Worm (Caenorhabditis elegans) whole organism, L4 larva: Measurements from ENCODE around the gene Y55B1BL.1.
A peak's percentile ranks its signal among the peaks of the same experiment; 100 is the strongest.

Experiments
- D1046.2 ChIP-seq: fragments of 200-800 bp; sonication (Bioruptor generic); IDR thresholded peaks from 2 replicates; pipeline ENCODE4 v1.3.6; 2022; ENCODE audit warnings: missing genetic modification characterization, missing compliant biosample characterization
- F37D6.2 ChIP-seq: sonication (generic microtip); optimal IDR thresholded peaks from 2 replicates; lab custom pipeline; 2016; ENCODE audit warnings: mild to moderate bottlenecking, missing genetic modification characterization, missing compliant biosample characterization
- F49E8.2 ChIP-seq: sonication (generic microtip); optimal IDR thresholded peaks from 2 replicates; lab custom pipeline; 2016; ENCODE audit warnings: missing compliant biosample characterization, mild to moderate bottlenecking, missing genetic modification characterization, borderline replicate concordance
- T26A8.4 ChIP-seq: fragments of 200-800 bp; sonication (Bioruptor generic); IDR thresholded peaks from 2 replicates; pipeline ENCODE4 v1.3.6; 2022; ENCODE audit warnings: missing genetic modification characterization, missing compliant biosample characterization
- ZK337.2 ChIP-seq: fragments of 200-800 bp; sonication (Bioruptor generic); IDR thresholded peaks from 2 replicates; pipeline ENCODE4 v1.3.6; 2022; ENCODE audit warnings: missing genetic modification reagents, missing genetic modification characterization, missing compliant biosample characterization
- ZK546.5 ChIP-seq, 2 experiments: sonication (generic microtip); optimal IDR thresholded peaks; 2 replicates each; lab custom pipeline; 2017; ENCODE audit warnings: missing biosample characterization in 2 of 2, missing genetic modification characterization in 2 of 2
- aha-1 ChIP-seq: fragments of 150-350 bp; peaks from one replicate; lab custom pipeline; 2014; ENCODE audit warnings: missing biosample characterization, missing genetic modification characterization
- aly-2 ChIP-seq: sonication (generic microtip); optimal IDR thresholded peaks from 2 replicates; lab custom pipeline; 2018; ENCODE audit warnings: missing biosample characterization, missing genetic modification characterization
- attf-4 ChIP-seq: sonication (generic microtip); optimal IDR thresholded peaks from 3 replicates; lab custom pipeline; 2017; ENCODE audit warnings: missing biosample characterization, missing genetic modification characterization
- ceh-28 ChIP-seq: fragments of 150-350 bp; optimal IDR thresholded peaks from 2 replicates; lab custom pipeline; 2014; ENCODE audit warnings: missing biosample characterization, missing genetic modification reagents, missing genetic modification characterization
- ceh-32 ChIP-seq: sonication (generic microtip); optimal IDR thresholded peaks from 2 replicates; lab custom pipeline; 2016; ENCODE audit warnings: mild to moderate bottlenecking, missing genetic modification characterization, missing compliant biosample characterization; ENCODE audit not compliant: poor library complexity
- ceh-82 ChIP-seq: sonication (generic microtip); optimal IDR thresholded peaks from 2 replicates; lab custom pipeline; 2017; ENCODE audit warnings: missing biosample characterization, missing genetic modification characterization
- ces-1 ChIP-seq: fragments of 150-350 bp; sonication (generic microtip); optimal IDR thresholded peaks from 4 replicates; lab custom pipeline; 2014; ENCODE audit warnings: missing biosample characterization, missing genetic modification reagents, missing genetic modification characterization
- daf-16 ChIP-seq, 3 experiments: sonication (generic microtip); optimal IDR thresholded peaks; 2 replicates each; lab custom pipeline; 2016 to 2017; ENCODE audit warnings: missing genetic modification characterization in 3 of 3, missing genetic modification reagents in 3 of 3, mild to moderate bottlenecking in 2 of 3, missing compliant biosample characterization in 2 of 3, missing biosample characterization in 1 of 3, moderate library complexity in 1 of 3
- daf-19 ChIP-seq: fragments of 200-800 bp; sonication (Bioruptor generic); conservative IDR thresholded peaks from 2 replicates; pipeline ENCODE4 v1.3.6; 2022; ENCODE audit warnings: missing genetic modification characterization, missing compliant biosample characterization
- dmd-8 ChIP-seq: fragments of 200-800 bp; sonication (Bioruptor generic); IDR thresholded peaks from 2 replicates; pipeline ENCODE4 v1.3.6; 2022; ENCODE audit warnings: missing genetic modification characterization, missing compliant biosample characterization
- dmd-9 ChIP-seq: fragments of 200-800 bp; sonication (Bioruptor generic); IDR thresholded peaks from 2 replicates; pipeline ENCODE4 v1.3.6; 2022; ENCODE audit warnings: missing genetic modification reagents, missing genetic modification characterization, missing compliant biosample characterization
- dpl-1 ChIP-seq: fragments of 150-350 bp; optimal IDR thresholded peaks from 2 replicates; lab custom pipeline; 2014; ENCODE audit warnings: missing biosample characterization, missing genetic modification reagents, missing genetic modification characterization
- duxl-1 ChIP-seq: sonication (generic microtip); optimal IDR thresholded peaks from 2 replicates; lab custom pipeline; 2016; ENCODE audit warnings: mild to moderate bottlenecking, missing genetic modification characterization, moderate library complexity, missing compliant biosample characterization; ENCODE audit not compliant: poor library complexity
- fkh-10 ChIP-seq: fragments of 150-350 bp; optimal IDR thresholded peaks from 2 replicates; lab custom pipeline; 2014; ENCODE audit warnings: missing biosample characterization, missing genetic modification reagents, missing genetic modification characterization
- fos-1 ChIP-seq: fragments of 150-350 bp; optimal IDR thresholded peaks from 2 replicates; lab custom pipeline; 2014; ENCODE audit warnings: missing biosample characterization, missing genetic modification characterization
- hif-1 ChIP-seq, 2 experiments: sonication (generic microtip); optimal IDR thresholded peaks; 2 replicates each; lab custom pipeline; 2016 to 2017; ENCODE audit warnings: missing compliant biosample characterization in 2 of 2, missing genetic modification characterization in 2 of 2, missing genetic modification reagents in 2 of 2, missing genotype in 2 of 2, mild to moderate bottlenecking in 1 of 2
- hlh-11 ChIP-seq: fragments of 200-800 bp; sonication (Bioruptor generic); optimal IDR thresholded peaks from 2 replicates; lab custom pipeline; 2018; ENCODE audit warnings: mild to moderate bottlenecking, missing genetic modification characterization, missing compliant biosample characterization
- jun-1 ChIP-seq: fragments of 150-350 bp; optimal IDR thresholded peaks from 2 replicates; lab custom pipeline; 2014; ENCODE audit warnings: missing biosample characterization, missing genetic modification reagents, missing genetic modification characterization
- lin-13 ChIP-seq: fragments of 150-350 bp; optimal IDR thresholded peaks from 2 replicates; lab custom pipeline; 2014; ENCODE audit warnings: missing biosample characterization, missing genetic modification reagents, missing genetic modification characterization
- lin-15B ChIP-seq: fragments of 150-350 bp; sonication (generic microtip); optimal IDR thresholded peaks from 3 replicates; lab custom pipeline; 2014; ENCODE audit warnings: missing biosample characterization, missing genetic modification characterization
- lin-38 ChIP-seq: fragments of 200-800 bp; sonication (Bioruptor generic); IDR thresholded peaks from 2 replicates; pipeline ENCODE4 v1.3.6; 2022; ENCODE audit warnings: missing genetic modification reagents, missing genetic modification characterization, missing compliant biosample characterization
- madf-9 ChIP-seq: fragments of 200-800 bp; sonication (Bioruptor generic); conservative IDR thresholded peaks from 2 replicates; pipeline ENCODE4 v1.3.6; 2022; ENCODE audit warnings: missing genetic modification reagents, missing genetic modification characterization, missing compliant biosample characterization
- mdl-1 ChIP-seq, 2 experiments: fragments of 150-350 bp in 1 of 2; sonication (generic microtip) in 1 of 2; optimal IDR thresholded peaks; 2 replicates each; lab custom pipeline; 2014 to 2017; ENCODE audit warnings: missing biosample characterization in 2 of 2, missing genetic modification characterization in 2 of 2
- mdt-29 ChIP-seq: fragments of 200-800 bp; sonication (Bioruptor generic); IDR thresholded peaks from 2 replicates; pipeline ENCODE4 v1.3.6; 2022; ENCODE audit warnings: missing genetic modification reagents, missing genetic modification characterization, missing compliant biosample characterization
- mep-1 ChIP-seq: fragments of 150-350 bp; sonication (generic microtip); optimal IDR thresholded peaks from 3 replicates; lab custom pipeline; 2014; ENCODE audit warnings: missing biosample characterization, missing genetic modification characterization
- mes-2 ChIP-seq: sonication (generic microtip); optimal IDR thresholded peaks from 2 replicates; lab custom pipeline; 2016; ENCODE audit warnings: missing genotype, mild to moderate bottlenecking, missing genetic modification characterization, missing compliant biosample characterization; ENCODE audit not compliant: poor library complexity, severe bottlenecking
- nhr-10 ChIP-seq: fragments of 150-350 bp; optimal IDR thresholded peaks from 2 replicates; lab custom pipeline; 2014; ENCODE audit warnings: missing biosample characterization, missing genetic modification characterization
- nhr-11 ChIP-seq: fragments of 150-350 bp; optimal IDR thresholded peaks from 2 replicates; lab custom pipeline; 2014; ENCODE audit warnings: missing biosample characterization, missing genetic modification characterization
- nhr-25 ChIP-seq: sonication (generic microtip); optimal IDR thresholded peaks from 2 replicates; lab custom pipeline; 2017; ENCODE audit warnings: missing genetic modification characterization, mild to moderate bottlenecking, missing compliant biosample characterization, antibody characterized with exemption, moderate library complexity, borderline replicate concordance; ENCODE audit not compliant: insufficient read depth
- nhr-42 ChIP-seq: fragments of 200-800 bp; sonication (Bioruptor generic); IDR thresholded peaks from 2 replicates; pipeline ENCODE4 v1.3.6; 2022; ENCODE audit warnings: missing genetic modification characterization, missing compliant biosample characterization
- nhr-48 ChIP-seq: sonication (generic microtip); optimal IDR thresholded peaks from 2 replicates; lab custom pipeline; 2016; ENCODE audit warnings: mild to moderate bottlenecking, missing genetic modification characterization, missing compliant biosample characterization
- nhr-6 ChIP-seq: fragments of 150-350 bp; optimal IDR thresholded peaks from 2 replicates; lab custom pipeline; 2014; ENCODE audit warnings: missing biosample characterization, missing genetic modification characterization
- php-3 ChIP-seq: fragments of 200-800 bp; sonication (Bioruptor generic); IDR thresholded peaks from 2 replicates; pipeline ENCODE4 v1.3.6; 2022; ENCODE audit warnings: missing genetic modification reagents, missing genetic modification characterization, missing compliant biosample characterization
- rbr-2 ChIP-seq: sonication (generic microtip); optimal IDR thresholded peaks from 2 replicates; lab custom pipeline; 2016; ENCODE audit warnings: missing genotype, missing genetic modification characterization, missing compliant biosample characterization
- skn-1 ChIP-seq: fragments of 150-350 bp; optimal IDR thresholded peaks from 2 replicates; lab custom pipeline; 2014; ENCODE audit warnings: missing biosample characterization, missing genetic modification characterization
- snpc-1.2 ChIP-seq: fragments of 200-800 bp; sonication (Bioruptor generic); IDR thresholded peaks from 2 replicates; pipeline ENCODE4 v1.3.6; 2022; ENCODE audit warnings: missing genetic modification reagents, missing genetic modification characterization, missing compliant biosample characterization
- spr-1 ChIP-seq: sonication (generic microtip); optimal IDR thresholded peaks from 2 replicates; lab custom pipeline; 2016; ENCODE audit warnings: mild to moderate bottlenecking, missing genetic modification characterization, missing compliant biosample characterization
- unc-62 ChIP-seq, 3 experiments: fragments of 150-350 bp in 1 of 3; sonication (generic microtip); optimal IDR thresholded peaks in 2 of 3; peaks in 1 of 3; 1 replicate in 1 of 3; 2 replicates in 2 of 3; lab custom pipeline; 2014 to 2017; ENCODE audit warnings: missing biosample characterization in 3 of 3, missing genetic modification characterization in 3 of 3, missing genetic modification reagents in 3 of 3, missing genotype in 1 of 3
- vab-7 ChIP-seq: fragments of 200-800 bp; sonication (Bioruptor generic); IDR thresholded peaks from 2 replicates; pipeline ENCODE4 v1.3.6; 2022; ENCODE audit warnings: missing genetic modification reagents, missing genetic modification characterization, missing compliant biosample characterization
- zag-1 ChIP-seq: fragments of 150-350 bp; optimal IDR thresholded peaks from 2 replicates; lab custom pipeline; 2014; ENCODE audit warnings: missing biosample characterization, missing genetic modification characterization
- zfp-2 ChIP-seq: sonication (generic microtip); optimal IDR thresholded peaks from 2 replicates; lab custom pipeline; 2016; ENCODE audit warnings: mild to moderate bottlenecking, missing genetic modification characterization, missing compliant biosample characterization
- zip-2 ChIP-seq: fragments of 150-350 bp; optimal IDR thresholded peaks from 2 replicates; lab custom pipeline; 2014; ENCODE audit warnings: missing biosample characterization, missing genetic modification characterization

The Y55B1BL.1 gene

ce11 chrIII:354545-355460 lies 47.4 kb upstream of the Y55B1BL.1 start, which contains the start of gene gei-4 (continued):
- TF ChIP-seq attf-4 (tag; lab: Kevin White, UChicago) (no peak), daf-19 (GFP tag; lab: Robert Waterston, UW) (no peak), ceh-28 (peak; percentile 92), spr-1 (peak; percentile 91), T26A8.4 (GFP tag; lab: Robert Waterston, UW) (no peak; the same call in none of the 2 replicates), lin-15B (tag; lab: Kevin White, UChicago) (no peak), dmd-9 (GFP tag; lab: Robert Waterston, UW) (peak; percentile 52; the same call in 1 of the 2 replicates), ZK546.5 (tag; optimal IDR thresholded peaks at IDR 0.05; lab: Kevin White, UChicago) (no peak), nhr-25 (tag; lab: Kevin White, UChicago) (peak; percentile 88), fkh-10 (GFP tag; lab: Kevin White, UChicago) (peak; percentile 93), zag-1 (tag; lab: Kevin White, UChicago) (no peak), D1046.2 (GFP tag; lab: Robert Waterston, UW) (0 out of 2 replicates have a peak, but pooled peaks have one; percentile 48), mdl-1 (tag; optimal IDR thresholded peaks at IDR 0.05; lab: Kevin White, UChicago) (peak; percentile 62 to 86), ZK337.2 (GFP tag; lab: Robert Waterston, UW) (no peak), ceh-82 (tag; lab: Kevin White, UChicago) (no peak), lin-38 (GFP tag; lab: Robert Waterston, UW) (peak; percentile 65), aha-1 (tag; lab: Kevin White, UChicago) (peak; percentile 86), zip-2 (tag; lab: Kevin White, UChicago) (peak; percentile 86), F49E8.2 (tag; lab: Kevin White, UChicago) (no peak), aly-2 (tag; lab: Kevin White, UChicago) (no peak), unc-62 (GFP tag; optimal IDR thresholded peaks at IDR 0.05 in 1 of 2; lab: Kevin White, UChicago) (peak in 1 of 2 experiments; percentile 100), unc-62 (tag; optimal IDR thresholded peaks at IDR 0.05; lab: Kevin White, UChicago) (no peak), skn-1 (tag; lab: Kevin White, UChicago) (no peak), php-3 (GFP tag; lab: Robert Waterston, UW) (peak; percentile 49; the same call in 1 of the 2 replicates), vab-7 (GFP tag; lab: Robert Waterston, UW) (no peak), zfp-2 (tag; lab: Kevin White, UChicago) (no peak), nhr-10 (tag; lab: Kevin White, UChicago) (peak; percentile 14), ceh-32 (no peak), mep-1 (tag; lab: Kevin White, UChicago) (peak; percentile 88), hif-1 (tag; optimal IDR thresholded peaks at IDR 0.05; lab: Kevin White, UChicago) (peak in 1 of 2 experiments; percentile 44), fos-1 (tag; lab: Kevin White, UChicago) (no peak), nhr-42 (peak; percentile 6; the same call in 1 of the 2 replicates), hlh-11 (tag; lab: Kevin White, UChicago) (peak; percentile 97), nhr-6 (peak; percentile 19), lin-13 (GFP tag; lab: Kevin White, UChicago) (peak; percentile 24), dmd-8 (GFP tag; lab: Robert Waterston, UW) (0 out of 2 replicates have a peak, but pooled peaks have one; percentile 51), jun-1 (peak; percentile 66), daf-16 (GFP tag; optimal IDR thresholded peaks at IDR 0.05; lab: Kevin White, UChicago) (peak; percentile 55 to 80), daf-16 (tag; optimal IDR thresholded peaks at IDR 0.05; lab: Kevin White, UChicago) (peak; percentile 88), nhr-48 (tag; lab: Kevin White, UChicago) (peak; percentile 72), madf-9 (no peak), duxl-1 (tag; lab: Kevin White, UChicago) (peak; percentile 48), rbr-2 (tag; lab: Kevin White, UChicago) (peak; percentile 91), dpl-1 (GFP tag; lab: Kevin White, UChicago) (peak; percentile 53), mdt-29 (GFP tag; lab: Robert Waterston, UW) (peak; percentile 22), ces-1 (GFP tag; lab: Kevin White, UChicago) (no peak), snpc-1.2 (GFP tag; lab: Robert Waterston, UW) (no peak), F37D6.2 (tag; lab: Kevin White, UChicago) (peak; percentile 70), mes-2 (tag; lab: Kevin White, UChicago) (peak; percentile 64), nhr-11 (peak; percentile 60)
